Fruit fly (Drosophila melanogaster): ENCODE measurements around the gene CG13082.

CG13082 gene

DNA sequence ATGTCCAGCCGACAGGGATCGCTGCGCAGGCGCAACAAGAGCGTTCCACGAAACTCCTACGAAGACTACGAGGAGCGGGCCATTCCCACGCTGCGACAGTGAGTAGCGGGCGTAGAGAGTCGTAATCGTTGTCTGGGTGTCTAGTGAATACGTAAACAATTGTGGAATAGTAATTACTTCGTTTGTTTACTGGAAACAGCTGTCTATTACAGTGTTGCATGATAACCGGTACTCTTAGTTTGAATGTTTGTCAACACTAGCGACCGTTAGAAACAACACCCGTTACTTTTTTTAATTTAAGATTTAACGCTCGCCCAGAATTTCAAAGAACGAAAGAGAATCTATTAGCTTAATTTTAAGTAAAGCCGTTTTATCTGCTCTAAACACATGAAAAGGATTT, 8.1 kb upstream of the CG13082 start, which contains the start of gene CG10165:
Gene CG10165 (minus strand): TSS at position 214 of the 400 bp plus-strand sequence.
- TF ChIP-seq CG17801 (GFP tag; optimal IDR thresholded peaks at IDR 0.05; ENCODE audit: partially characterized antibody) = peak; percentile 20

DNA sequence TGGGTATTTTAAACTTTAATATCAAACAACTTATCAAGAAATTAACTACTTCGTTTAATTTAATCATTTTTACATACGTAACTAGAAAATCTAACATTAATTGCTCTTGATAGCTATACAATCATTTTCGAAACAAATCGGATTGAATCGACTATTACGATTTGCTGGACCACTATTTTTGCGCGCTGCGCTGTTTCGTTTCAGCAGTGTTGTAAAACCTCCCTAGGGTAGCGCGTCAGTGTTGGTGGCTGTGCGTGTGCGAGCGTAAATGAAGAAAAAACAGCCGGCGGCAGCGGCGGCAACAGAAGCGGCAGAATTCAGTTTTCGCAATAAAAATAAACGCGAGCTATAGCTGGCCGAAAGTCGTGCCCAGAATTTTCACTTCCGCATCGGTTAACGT, 5.0 kb upstream of the CG13082 start, which contains the start of gene CG33116:
Gene CG33116 (plus strand): TSS at position 233 of the 400 bp plus-strand sequence.
- TF ChIP-seq CG17801 (GFP tag; optimal IDR thresholded peaks at IDR 0.05; ENCODE audit: partially characterized antibody) = peak; percentile 80

DNA sequence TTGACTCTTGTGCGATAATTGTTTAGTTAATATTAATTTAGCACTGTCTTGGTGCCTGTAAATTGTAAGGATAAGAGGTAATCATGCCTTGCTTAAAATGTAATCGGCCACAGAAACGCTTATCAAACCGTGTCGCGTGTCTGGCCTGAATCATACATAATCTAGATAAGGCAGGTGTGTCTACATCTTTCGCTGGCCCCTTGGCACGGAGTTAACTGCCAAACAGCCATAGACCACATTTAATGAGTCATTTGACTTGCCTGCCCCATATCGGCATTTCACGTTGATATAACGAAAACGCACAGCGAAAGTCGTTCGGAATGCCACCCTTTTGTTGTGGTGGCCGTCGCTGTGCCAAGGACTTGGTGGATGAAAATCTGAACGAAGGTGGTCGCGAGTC, 3.0 kb upstream of the CG13082 start, which contains the start of gene CG31697:
Gene CG31697 (plus strand): TSS at position 215 of the 400 bp plus-strand sequence.
- TF ChIP-seq CG17801 (GFP tag; optimal IDR thresholded peaks at IDR 0.05; ENCODE audit: partially characterized antibody) = no peak

DNA sequence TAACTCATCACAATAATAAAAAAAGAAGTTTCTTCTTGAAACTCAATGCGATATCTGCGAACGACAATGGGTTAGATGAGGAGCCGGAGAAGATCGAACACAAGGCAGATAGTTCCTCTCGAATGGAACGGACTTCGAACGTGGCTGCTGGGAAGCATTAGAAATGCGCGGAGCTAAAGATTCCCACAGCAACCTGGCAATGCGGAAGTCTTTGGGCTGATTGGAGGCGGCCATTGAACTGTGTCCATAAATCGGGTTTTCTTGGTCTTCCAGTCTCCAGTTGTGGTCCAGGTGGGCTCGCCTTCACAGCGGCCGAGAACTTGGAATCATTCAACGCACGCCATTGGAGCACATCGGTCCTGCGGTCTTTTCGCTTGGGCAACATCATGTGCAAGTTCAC, 2.1 kb downstream of the CG13082 start, which contains the start of gene CG13081:
Gene CG13081 (plus strand): TSS at position 301 of the 400 bp plus-strand sequence.
- TF ChIP-seq CG17801 (GFP tag; optimal IDR thresholded peaks at IDR 0.05; ENCODE audit: partially characterized antibody) = no peak

DNA sequence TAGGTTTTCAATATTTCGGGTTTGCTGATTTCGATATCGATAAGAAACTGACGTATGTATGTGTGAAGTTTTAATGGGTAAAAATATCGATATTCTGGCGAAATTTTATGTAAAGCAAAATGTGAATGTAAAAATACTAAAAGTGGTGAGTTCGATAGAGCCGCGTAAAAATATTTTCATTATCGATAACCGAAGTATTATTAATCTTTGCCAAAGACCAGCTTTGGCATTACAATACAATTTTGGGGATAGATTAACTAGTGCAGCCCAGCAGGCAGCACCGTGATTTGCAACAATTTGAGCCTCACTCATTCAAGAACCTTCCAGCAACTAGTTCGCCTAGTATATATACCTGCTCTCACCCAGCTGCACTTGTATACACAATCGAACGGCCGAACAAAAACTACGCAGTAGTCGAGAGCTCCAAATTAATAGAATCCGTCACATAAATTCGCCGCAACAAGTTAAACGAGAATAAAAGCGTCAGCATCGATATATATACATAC, 4.1 kb downstream of the CG13082 start:
- no peak for TF ChIP-seq CG17801 (GFP tag; optimal IDR thresholded peaks at IDR 0.05; ENCODE audit: partially characterized antibody)

DNA sequence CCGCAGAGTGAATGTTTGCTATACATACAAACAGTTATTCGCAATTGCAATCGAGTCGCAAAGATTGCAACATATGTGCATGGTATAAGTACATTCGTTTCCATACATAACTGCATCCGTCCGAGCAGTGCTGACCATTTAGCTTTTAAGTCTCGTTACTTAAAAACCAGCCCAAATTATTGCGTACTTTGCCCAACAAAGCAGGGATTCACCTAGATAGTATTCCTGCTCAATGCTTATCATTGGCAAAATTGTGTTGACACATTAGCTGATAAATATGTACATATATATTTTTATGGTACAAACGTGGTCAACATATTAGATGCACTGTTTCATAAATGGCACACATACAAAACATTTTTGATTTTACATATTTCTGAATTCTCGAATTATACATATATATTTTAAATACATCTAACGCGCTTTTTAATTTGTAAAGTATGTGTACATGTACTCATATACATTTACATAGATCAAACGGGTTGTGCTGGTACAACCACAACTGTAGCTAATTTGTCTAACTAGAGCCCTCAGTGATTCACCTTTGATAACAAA, 4.9 kb downstream of the CG13082 start:
- no peak for TF ChIP-seq CG17801 (GFP tag; optimal IDR thresholded peaks at IDR 0.05; ENCODE audit: partially characterized antibody)

DNA sequence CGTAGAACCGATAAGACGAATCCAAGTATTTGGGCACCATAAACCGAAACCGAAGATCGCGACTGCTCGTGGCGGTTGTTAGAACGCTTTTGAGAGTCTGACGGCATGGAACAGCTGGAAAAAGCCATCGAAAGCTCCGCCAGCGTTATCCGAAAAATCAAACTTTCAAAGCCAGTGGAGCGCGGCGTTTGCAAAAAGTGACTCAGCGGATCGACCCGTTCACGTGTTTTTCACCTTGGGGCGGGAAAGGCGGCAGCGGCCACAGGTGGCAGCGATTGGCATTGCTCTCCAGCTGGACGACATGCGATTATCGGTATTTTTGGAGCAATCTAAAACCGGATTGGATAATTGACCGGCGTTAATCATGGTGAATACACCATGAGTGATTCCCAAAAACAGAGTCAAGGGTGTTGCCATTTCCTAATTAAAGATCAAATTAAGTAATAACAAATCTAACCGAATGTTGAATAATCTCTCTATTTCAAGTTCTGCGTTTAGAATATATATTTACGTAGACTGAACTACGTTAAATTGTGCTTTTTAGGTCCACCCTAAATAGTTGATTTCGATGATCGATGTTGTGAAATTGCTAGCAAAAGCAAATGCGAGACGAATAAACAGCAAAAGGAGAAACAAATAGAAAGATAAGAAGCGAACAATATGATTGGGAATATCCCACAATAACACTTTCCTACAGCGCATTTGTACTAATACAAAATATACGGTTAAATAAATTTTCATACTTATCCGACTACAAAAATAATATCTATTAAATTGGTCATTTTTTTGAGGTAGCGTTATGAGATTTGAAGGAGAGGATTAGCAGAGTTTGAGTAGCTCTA, 8.9 kb downstream of the CG13082 start, which contains the start of gene CG10337:
Gene CG10337 (minus strand): TSS at position 91 of the 842 bp plus-strand sequence.
- peak; percentile 77 for TF ChIP-seq CG17801 (GFP tag; optimal IDR thresholded peaks at IDR 0.05; ENCODE audit: partially characterized antibody)

DNA sequence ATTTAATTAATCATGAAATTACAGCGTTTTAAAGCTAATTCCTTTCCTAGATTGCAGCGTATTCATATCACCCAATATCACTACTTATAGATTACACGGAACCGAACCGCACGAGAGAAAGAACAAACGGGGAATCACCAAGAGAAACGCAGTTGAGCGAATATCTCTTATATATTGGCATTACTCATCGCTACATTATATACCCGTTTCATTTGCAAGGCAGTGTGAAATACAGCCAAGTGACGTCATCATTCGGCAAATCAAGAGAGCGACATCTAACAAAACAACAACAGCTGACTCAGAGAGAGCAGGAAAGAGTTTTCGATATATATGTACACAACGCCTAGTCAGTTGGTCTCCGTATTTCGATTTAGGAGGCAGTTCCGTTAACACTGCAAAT, 9.9 kb downstream of the CG13082 start, which contains the start of gene Tep4:
Gene Tep4 (plus strand): TSS at position 350 of the 400 bp plus-strand sequence.
- TF ChIP-seq CG17801 (GFP tag; optimal IDR thresholded peaks at IDR 0.05; ENCODE audit: partially characterized antibody) = no peak

DNA sequence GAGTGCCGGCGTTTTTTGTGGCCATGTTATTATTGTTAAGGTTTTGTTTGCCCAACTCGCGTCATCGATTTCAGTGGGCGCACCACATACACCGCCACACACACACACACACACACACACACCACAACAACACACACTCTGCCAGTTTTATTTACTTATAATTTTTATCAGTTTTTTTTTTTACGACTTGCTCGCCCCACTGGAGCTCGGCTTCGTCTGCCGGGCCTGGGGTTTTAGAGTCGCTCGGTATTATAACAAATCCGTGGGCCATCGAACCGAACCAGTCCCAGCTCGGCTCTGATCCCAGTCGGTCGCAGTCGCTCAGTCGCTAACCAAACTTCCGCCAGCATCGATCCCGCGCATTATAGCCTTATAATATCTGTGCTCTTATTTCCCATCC, 11.2 kb downstream of the CG13082 start:
- TF ChIP-seq CG17801 (GFP tag; optimal IDR thresholded peaks at IDR 0.05; ENCODE audit: partially characterized antibody) = no peak

DNA sequence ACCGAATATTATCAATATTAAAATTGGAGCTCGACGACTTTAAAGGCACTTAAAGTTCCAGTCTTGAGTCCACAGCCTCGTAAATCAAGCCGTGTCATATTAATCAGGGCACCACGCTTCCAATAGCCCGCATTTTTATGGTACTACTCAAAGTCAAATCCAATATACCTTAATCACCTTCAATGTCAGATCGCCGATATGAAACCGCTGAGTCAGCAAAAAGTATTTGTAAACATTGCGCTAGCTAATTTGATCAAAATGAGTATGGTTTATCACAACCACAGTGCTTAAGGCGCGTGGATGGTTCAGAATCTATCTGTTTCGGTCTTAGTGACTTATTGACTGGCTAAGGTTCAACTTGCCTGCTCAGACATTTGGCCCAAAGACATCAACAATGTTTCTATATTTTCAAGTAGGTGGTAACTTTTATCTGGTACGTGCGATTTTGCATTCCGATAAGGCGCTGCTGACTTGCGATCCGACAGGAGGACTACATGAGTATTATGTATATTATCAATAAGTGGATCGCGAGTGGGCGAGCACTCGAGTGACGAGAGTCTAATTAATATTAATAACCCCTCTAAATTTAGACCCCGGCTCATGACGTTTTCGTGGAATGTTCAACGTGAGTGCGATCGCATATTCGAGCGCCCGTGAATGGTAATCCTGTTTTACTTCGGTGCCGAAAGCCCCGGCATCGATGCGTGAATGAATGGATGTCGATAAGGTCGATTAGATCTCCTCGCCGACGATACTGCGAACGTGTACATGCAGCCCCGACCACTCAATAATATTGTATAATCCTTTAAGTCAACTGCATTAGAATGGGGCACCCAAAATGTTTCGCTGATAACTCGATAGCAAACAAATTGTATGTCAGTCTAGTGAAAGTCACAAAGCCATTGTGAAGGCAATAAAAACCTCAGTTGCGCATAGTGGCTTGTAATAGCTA, 25.1 kb downstream of the CG13082 start, which contains the start of gene CG13078:
Gene CG13078 (plus strand): TSS at position 902 of the 952 bp plus-strand sequence.
- no peak for TF ChIP-seq CG17801 (GFP tag; optimal IDR thresholded peaks at IDR 0.05; ENCODE audit: partially characterized antibody)

DNA sequence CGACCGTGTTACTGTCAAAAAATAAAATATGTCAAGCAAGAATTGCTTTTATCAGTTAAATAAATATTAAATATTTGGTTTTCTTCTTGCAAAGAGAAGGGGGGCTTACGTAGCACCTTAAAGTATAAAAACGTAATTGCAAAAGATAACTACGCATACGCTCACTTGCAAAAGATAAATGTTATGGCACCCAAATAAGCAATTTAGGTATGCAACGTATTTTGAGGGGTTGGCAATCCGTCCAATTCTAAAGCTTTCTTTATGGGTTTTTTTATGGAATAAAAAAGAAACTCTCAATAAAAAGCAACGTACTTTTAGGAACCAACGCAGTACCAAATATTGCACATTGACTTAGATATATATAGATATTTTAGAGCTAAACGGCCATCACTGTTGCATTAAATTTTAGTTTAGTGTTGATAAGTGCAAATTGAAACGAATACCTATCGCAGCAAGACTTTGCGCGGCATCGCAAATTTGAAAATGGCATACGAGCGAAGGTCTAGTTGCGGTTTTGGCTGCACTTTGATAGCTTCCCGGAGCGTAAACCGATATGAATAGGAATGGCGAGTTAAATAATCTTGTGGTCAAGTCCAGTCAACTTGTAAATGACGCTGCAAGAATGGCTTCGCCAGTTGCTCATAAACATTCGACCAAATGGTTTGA, 27.1 kb downstream of the CG13082 start, which contains the start of gene CG13077:
Gene CG13077 (plus strand): TSS at position 631 of the 666 bp plus-strand sequence.
- TF ChIP-seq CG17801 (GFP tag; optimal IDR thresholded peaks at IDR 0.05; ENCODE audit: partially characterized antibody) = no peak

DNA sequence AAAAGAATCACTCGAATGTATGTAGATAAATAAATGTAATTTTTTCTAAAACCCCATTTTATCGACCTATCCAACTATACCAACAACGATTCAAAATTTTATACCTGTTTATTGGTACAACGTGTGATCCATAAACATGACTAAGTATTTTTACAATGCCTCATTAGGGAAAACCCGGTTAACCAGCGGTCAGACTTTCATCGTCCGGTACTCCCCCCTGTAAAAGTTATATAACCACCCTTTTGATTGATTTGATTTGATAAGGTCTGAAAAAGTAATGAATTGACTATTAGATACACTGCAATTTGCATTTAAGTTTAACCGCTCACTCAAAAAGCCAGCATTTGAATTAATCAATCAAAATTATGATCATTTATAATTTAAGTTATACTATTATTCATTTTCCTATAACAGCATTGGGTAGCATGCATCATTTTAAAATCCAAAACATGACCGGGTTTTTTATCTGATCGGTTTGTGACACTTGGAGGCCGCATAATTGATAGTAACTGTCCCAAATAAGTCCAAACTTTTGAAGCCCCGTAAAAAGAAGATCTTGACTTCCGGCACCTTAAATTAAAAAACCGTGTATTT, 29.2 kb downstream of the CG13082 start:
- TF ChIP-seq CG17801 (GFP tag; optimal IDR thresholded peaks at IDR 0.05; ENCODE audit: partially characterized antibody) = no peak

DNA sequence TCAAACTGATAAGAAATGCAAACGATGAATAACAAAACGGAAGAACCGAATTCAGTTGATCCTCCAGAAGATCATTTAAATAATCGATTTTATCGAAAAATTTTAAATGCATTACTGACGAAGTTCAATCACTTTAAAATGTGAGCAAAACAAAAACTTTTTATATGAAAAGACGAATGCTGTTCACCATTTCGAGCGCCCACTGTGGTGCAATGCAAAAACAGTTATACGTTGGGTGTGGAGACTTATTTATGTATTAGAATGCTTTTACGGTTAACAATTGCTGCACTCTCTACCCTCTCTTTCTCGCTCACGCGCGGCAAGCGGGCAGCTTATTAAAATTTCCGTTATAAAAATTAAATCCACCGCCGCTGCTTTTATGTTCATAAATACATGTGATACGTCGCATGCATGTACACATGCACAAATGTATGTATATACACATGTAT, 32.6 kb downstream of the CG13082 start:
- peak; percentile 45 for TF ChIP-seq CG17801 (GFP tag; optimal IDR thresholded peaks at IDR 0.05; ENCODE audit: partially characterized antibody)

All from ovary, adult (tissue).